Fruit fly (Drosophila melanogaster): ENCODE data around the gene RecQ5.

Gene RecQ5

DNA sequence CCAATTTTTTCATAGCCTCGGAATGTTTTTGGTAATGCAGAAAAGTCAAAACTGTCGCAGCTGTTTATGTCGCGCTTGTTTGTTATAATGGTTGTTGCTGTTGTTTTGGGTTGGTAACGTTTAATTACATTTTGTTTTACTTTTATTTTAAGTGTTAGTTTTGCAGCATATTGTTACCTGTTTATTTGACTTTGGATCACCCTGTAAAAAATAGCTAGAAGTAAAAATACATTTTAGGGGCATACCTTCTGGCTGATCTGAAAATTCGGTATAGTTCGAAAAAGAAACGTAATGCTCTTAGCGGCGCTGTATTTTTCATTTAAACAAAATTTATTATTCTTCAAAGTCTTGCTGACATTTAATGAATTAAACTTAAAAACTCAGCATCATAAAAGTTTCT, 24.3 kb downstream of the RecQ5 start (continued):
- TF ChIP-seq ranshi (GFP tag; IDR thresholded peaks at IDR 0.05) (no peak), CG2712 (tag; optimal IDR thresholded peaks at IDR 0.05) (peak; percentile 23), fd3F (GFP tag; optimal IDR thresholded peaks at IDR 0.05) (no peak), Neu2 (GFP tag; optimal IDR thresholded peaks at IDR 0.05; ENCODE audit: borderline replicate concordance) (no peak), bsh (GFP tag; optimal IDR thresholded peaks at IDR 0.05) (no peak), CoRest (tag; optimal IDR thresholded peaks at IDR 0.05) (peak; percentile 13), jumu (GFP tag; optimal IDR thresholded peaks at IDR 0.05) (no peak), gem (tag; optimal IDR thresholded peaks at IDR 0.05) (peak; percentile 6), bab2 (GFP tag; optimal IDR thresholded peaks at IDR 0.05) (no peak), CG17829 (tag; optimal IDR thresholded peaks at IDR 0.05) (peak; percentile 4), CG42726 (GFP tag; IDR thresholded peaks at IDR 0.05; ENCODE audit: partially characterized antibody) (0 out of 2 replicates have a peak, but pooled peaks have one; percentile 22), Lim3 (GFP tag; IDR thresholded peaks at IDR 0.05) (no peak), zen (tag; optimal IDR thresholded peaks at IDR 0.05) (peak; percentile 0), CG7271 (tag; optimal IDR thresholded peaks at IDR 0.05) (peak; percentile 5), Lhr (GFP tag; optimal IDR thresholded peaks at IDR 0.05) (peak; percentile 23), CG4424 (GFP tag; optimal IDR thresholded peaks at IDR 0.05) (peak; percentile 8), CG4617 (GFP tag; optimal IDR thresholded peaks at IDR 0.05; ENCODE audit: borderline replicate concordance) (no peak), grn (GFP tag; optimal IDR thresholded peaks at IDR 0.05) (no peak), ase (GFP tag; IDR thresholded peaks at IDR 0.05) (no peak), CG6254 (GFP tag; optimal IDR thresholded peaks at IDR 0.05) (peak; percentile 96), Sox100B (GFP tag; optimal IDR thresholded peaks at IDR 0.05) (no peak), CG6791 (GFP tag; IDR thresholded peaks at IDR 0.05; ENCODE audit: partially characterized antibody) (peak; percentile 11; the same call in 1 of the 3 replicates), CG7839 (tag; optimal IDR thresholded peaks at IDR 0.05) (peak; percentile 4), NC2β (GFP tag; optimal IDR thresholded peaks at IDR 0.05) (no peak), CG34376 (GFP tag; optimal IDR thresholded peaks at IDR 0.05) (no peak), Pdp1 (GFP tag; optimal IDR thresholded peaks at IDR 0.05) (no peak)

dm6 chr3L:14605291-14605690, 26.6 kb downstream of the RecQ5 start:
- TF ChIP-seq Ravus (GFP tag; IDR thresholded peaks at IDR 0.05) (no peak), cad (GFP tag; optimal IDR thresholded peaks at IDR 0.05) (no peak), schlank (tag; optimal IDR thresholded peaks at IDR 0.05) (no peak), CG18262 (tag; optimal IDR thresholded peaks at IDR 0.05) (peak; percentile 8), ftz-f1 (GFP tag; optimal IDR thresholded peaks at IDR 0.05) (no peak), sob (GFP tag; IDR thresholded peaks at IDR 0.05) (0 out of 2 replicates have a peak, but pooled peaks have one; percentile 10), CTCF (GFP tag; optimal IDR thresholded peaks at IDR 0.05) (peak; percentile 26)

- TF ChIP-seq CTCF (GFP tag; optimal IDR thresholded peaks at IDR 0.05): peak; percentile 79
- peak; percentile 5 for TF ChIP-seq phol (tag; optimal IDR thresholded peaks at IDR 0.05)
- peak; percentile 21 for TF ChIP-seq CG15696 (tag; optimal IDR thresholded peaks at IDR 0.05)
- peak; percentile 80; the same call in 1 of the 3 replicates for TF ChIP-seq CG2199 (GFP tag; IDR thresholded peaks at IDR 0.05)
- TF ChIP-seq bab2 (GFP tag; optimal IDR thresholded peaks at IDR 0.05): no peak
- peak; percentile 27 for TF ChIP-seq fd102C (GFP tag; optimal IDR thresholded peaks at IDR 0.05)
- peak; percentile 42 for TF ChIP-seq Elba2 (GFP tag; optimal IDR thresholded peaks at IDR 0.05)
- peak; percentile 48 for TF ChIP-seq stwl (tag; optimal IDR thresholded peaks at IDR 0.05)
- no peak for TF ChIP-seq CG7839 (tag; optimal IDR thresholded peaks at IDR 0.05)
- TF ChIP-seq HLH54F (GFP tag; optimal IDR thresholded peaks at IDR 0.05): no peak
- TF ChIP-seq CG14710 (tag; optimal IDR thresholded peaks at IDR 0.05): peak; percentile 5
- TF ChIP-seq sens (GFP tag): peak; percentile 26
Measured at dm6 chr3L:14603160-14603559, 28.7 kb downstream of the RecQ5 start.
